Fruit fly (Drosophila melanogaster): Measurements from ENCODE around the gene atk.

Gene atk

dm6 chr3L:20491525-20492132 is 27.0 kb upstream of the atk start, which contains the start of gene ND-39 (continued):
- TF ChIP-seq CG3163 (GFP tag; optimal IDR thresholded peaks at IDR 0.05) (no peak), Doc3 (GFP tag; IDR thresholded peaks at IDR 0.05; ENCODE audit: partially characterized antibody) (0 out of 3 replicates have a peak, but pooled peaks have one; percentile 22), CG5953 (GFP tag; IDR thresholded peaks at IDR 0.05) (no peak), chinmo (GFP tag; IDR thresholded peaks at IDR 0.05; ENCODE audit: partially characterized antibody) (no peak), CG15073 (GFP tag; optimal IDR thresholded peaks at IDR 0.05) (no peak), bsh (GFP tag; optimal IDR thresholded peaks at IDR 0.05) (no peak), CG11085 (GFP tag; IDR thresholded peaks at IDR 0.05) (no peak), mirr (GFP tag; optimal IDR thresholded peaks at IDR 0.05) (peak; percentile 31), CG6813 (GFP tag; optimal IDR thresholded peaks at IDR 0.05) (no peak), ftz-f1 (GFP tag; optimal IDR thresholded peaks at IDR 0.05) (no peak), ind (GFP tag; optimal IDR thresholded peaks at IDR 0.05) (no peak), lab (GFP tag; optimal IDR thresholded peaks at IDR 0.05) (peak; percentile 55), CG12942 (GFP tag; optimal IDR thresholded peaks at IDR 0.05) (no peak), bab2 (GFP tag; optimal IDR thresholded peaks at IDR 0.05) (no peak), Fer1 (GFP tag; optimal IDR thresholded peaks at IDR 0.05) (no peak), CG15011 (GFP tag; optimal IDR thresholded peaks at IDR 0.05) (no peak), slbo (GFP tag; IDR thresholded peaks at IDR 0.05) (no peak), br (optimal IDR thresholded peaks at IDR 0.05) (no peak), HmgZ (tag; optimal IDR thresholded peaks at IDR 0.05) (peak; percentile 24), zfh2 (GFP tag; optimal IDR thresholded peaks at IDR 0.05) (no peak), Bgb (GFP tag; IDR thresholded peaks at IDR 0.05; ENCODE audit: partially characterized antibody) (0 out of 2 replicates have a peak, but pooled peaks have one; percentile 12), ems (GFP tag; optimal IDR thresholded peaks at IDR 0.05) (no peak), Atf3 (GFP tag; optimal IDR thresholded peaks at IDR 0.05) (no peak), CG12659 (GFP tag; optimal IDR thresholded peaks at IDR 0.05) (peak; percentile 5), CG11504 (tag; optimal IDR thresholded peaks at IDR 0.05) (peak; percentile 100), sima (GFP tag; optimal IDR thresholded peaks at IDR 0.05) (no peak), CG2712 (tag; optimal IDR thresholded peaks at IDR 0.05) (no peak), CG18011 (GFP tag; optimal IDR thresholded peaks at IDR 0.05) (no peak), bowl (GFP tag; IDR thresholded peaks at IDR 0.05) (no peak), CG15601 (tag; optimal IDR thresholded peaks at IDR 0.05) (no peak), sens (GFP tag) (peak; percentile 37), vnd (GFP tag; IDR thresholded peaks at IDR 0.05; ENCODE audit: partially characterized antibody) (peak; percentile 29; the same call in 1 of the 3 replicates), gsb (GFP tag; IDR thresholded peaks at IDR 0.05) (no peak), GATAe (GFP tag; conservative IDR thresholded peaks at IDR 0.05) (peak; percentile 98), CG3838 (GFP tag; optimal IDR thresholded peaks at IDR 0.05) (no peak)

DNA sequence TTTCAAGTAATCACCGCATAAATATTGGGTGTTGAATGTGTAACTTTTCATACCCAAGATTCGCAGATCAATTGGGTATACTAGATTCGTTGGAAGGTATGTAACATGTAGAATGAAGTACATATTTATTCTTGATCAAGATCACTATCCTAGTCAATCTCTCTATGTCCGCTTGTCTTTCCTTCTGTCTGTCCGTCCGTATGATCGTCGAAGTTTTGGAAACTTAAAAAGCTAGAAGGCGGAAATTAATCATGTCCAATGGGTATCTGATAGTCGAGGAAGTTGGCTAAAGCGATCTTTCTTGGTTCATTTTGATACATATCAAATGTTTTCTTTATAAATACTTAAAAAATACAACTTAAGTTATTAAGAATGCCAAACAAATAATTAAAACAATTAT is 23.0 kb upstream of the atk start:
- TF ChIP-seq fd102C (GFP tag; optimal IDR thresholded peaks at IDR 0.05) (no peak), Dip3 (GFP tag; optimal IDR thresholded peaks at IDR 0.05) (no peak), CG14860 (GFP tag; IDR thresholded peaks at IDR 0.05; ENCODE audit: partially characterized antibody) (peak; percentile 60; the same call in 1 of the 3 replicates), ato (GFP tag; IDR thresholded peaks at IDR 0.05; ENCODE audit: partially characterized antibody) (0 out of 2 replicates have a peak, but pooled peaks have one; percentile 9), CG7357 (GFP tag; IDR thresholded peaks at IDR 0.05) (no peak), CkIIα-i1 (GFP tag; IDR thresholded peaks at IDR 0.05) (no peak), Dll (GFP tag; IDR thresholded peaks at IDR 0.05; ENCODE audit: partially characterized antibody) (0 out of 4 replicates have a peak, but pooled peaks have one; percentile 27), tna (GFP tag; IDR thresholded peaks at IDR 0.05; ENCODE audit: partially characterized antibody) (peak; percentile 33; the same call in 1 of the 2 replicates), grau (tag; optimal IDR thresholded peaks at IDR 0.05) (no peak), D (optimal IDR thresholded peaks at IDR 0.05) (no peak), D (GFP tag; optimal IDR thresholded peaks at IDR 0.05) (no peak), HLH4C (GFP tag; IDR thresholded peaks at IDR 0.05; ENCODE audit: partially characterized antibody) (peak; percentile 69), cg (GFP tag; optimal IDR thresholded peaks at IDR 0.05) (no peak), CG1602 (GFP tag; optimal IDR thresholded peaks at IDR 0.05) (no peak), hb (GFP tag; IDR thresholded peaks at IDR 0.05; ENCODE audit: partially characterized antibody) (0 out of 3 replicates have a peak, but pooled peaks have one; percentile 58), MBD-R2 (GFP tag; IDR thresholded peaks at IDR 0.05) (no peak)
